Worm (Caenorhabditis elegans) whole organism, midembryonic: ENCODE data around the gene srx-19.
"Not testable (repeated sequence)": the region's sequence is repeated elsewhere in the genome, so short reads cannot be mapped to it uniquely, and the experiment has no call there.

Experiments used
- T22C8.4 ChIP-seq: fragments of 200-800 bp; sonication (Bioruptor generic); IDR thresholded peaks from 2 replicates; pipeline ENCODE4 v1.3.6; 2022; ENCODE audit warnings: missing genetic modification characterization, missing compliant biosample characterization
- cog-1 ChIP-seq: sonication (generic microtip); optimal IDR thresholded peaks from 2 replicates; lab custom pipeline; 2016; ENCODE audit warnings: missing genetic modification characterization, missing compliant biosample characterization
- flt-1 ChIP-seq: fragments of 200-800 bp; sonication (Bioruptor generic); IDR thresholded peaks from 2 replicates; pipeline ENCODE4 v1.3.6; 2022; ENCODE audit warnings: missing genetic modification characterization, missing compliant biosample characterization
- klf-2 ChIP-seq: fragments of 200-800 bp; sonication (Bioruptor generic); conservative IDR thresholded peaks from 2 replicates; pipeline ENCODE4 v1.3.6; 2022; ENCODE audit warnings: missing genetic modification reagents, missing genetic modification characterization, missing compliant biosample characterization
- med-1 ChIP-seq: sonication (generic microtip); optimal IDR thresholded peaks from 2 replicates; lab custom pipeline; 2017; ENCODE audit warnings: missing genetic modification characterization, mild to moderate bottlenecking, missing compliant biosample characterization, antibody characterized with exemption, missing genetic modification reagents; ENCODE audit not compliant: insufficient read depth
- tab-1 ChIP-seq: fragments of 200-800 bp; sonication (Bioruptor generic); IDR thresholded peaks from 2 replicates; pipeline ENCODE4 v1.3.6; 2022; ENCODE audit warnings: missing genetic modification characterization, missing compliant biosample characterization
- ztf-29 ChIP-seq: fragments of 200-800 bp; sonication (Bioruptor generic); IDR thresholded peaks from 2 replicates; pipeline ENCODE4 v1.3.6; 2022; ENCODE audit warnings: missing genetic modification reagents, missing genetic modification characterization, missing compliant biosample characterization

ce11 chrIV:6827477-6827876, 45.6 kb upstream of the srx-19 start, which contains the start of gene H20E11.2:
- not testable (repeated sequence) for TF ChIP-seq flt-1 (GFP tag; lab: Robert Waterston, UW); med-1; cog-1 (tag; lab: Kevin White, UChicago); ztf-29 (GFP tag; lab: Robert Waterston, UW); tab-1; T22C8.4 (GFP tag; lab: Robert Waterston, UW); klf-2 (GFP tag; lab: Robert Waterston, UW)
